Worm (Caenorhabditis elegans) whole organism, mixed stage, embryonic: ENCODE results near the gene F43E12.1.
A peak's percentile ranks its signal among the peaks of the same experiment; 100 is the strongest.

Experiments used
- M03D4.4 ChIP-seq: sonication (generic microtip); optimal IDR thresholded peaks from 2 replicates; lab custom pipeline; 2017; ENCODE audit warnings: mild to moderate bottlenecking, missing genetic modification characterization, missing compliant biosample characterization
- bed-3 ChIP-seq: fragments of 200-800 bp; sonication (Bioruptor generic); optimal IDR thresholded peaks from 3 replicates; lab custom pipeline; 2018; ENCODE audit warnings: mild to moderate bottlenecking, missing genetic modification characterization, moderate library complexity, missing compliant biosample characterization
- blmp-1 ChIP-seq: fragments of 150-350 bp; optimal IDR thresholded peaks from 2 replicates; lab custom pipeline; 2014; ENCODE audit warnings: missing biosample characterization, missing genetic modification characterization
- ceh-39 ChIP-seq: fragments of 150-350 bp; optimal IDR thresholded peaks from 2 replicates; lab custom pipeline; 2014; ENCODE audit warnings: missing biosample characterization, missing genetic modification characterization
- ceh-43 ChIP-seq: fragments of 200-800 bp; sonication (Bioruptor generic); optimal IDR thresholded peaks from 2 replicates; lab custom pipeline; 2018; ENCODE audit warnings: mild to moderate bottlenecking, missing genetic modification characterization, moderate library complexity, missing compliant biosample characterization
- ceh-83 ChIP-seq: fragments of 200-800 bp; sonication (Bioruptor generic); optimal IDR thresholded peaks from 2 replicates; lab custom pipeline; 2018; ENCODE audit warnings: mild to moderate bottlenecking, missing genetic modification characterization, missing compliant biosample characterization
- ces-1 ChIP-seq: fragments of 150-350 bp; optimal IDR thresholded peaks from 2 replicates; lab custom pipeline; 2014; ENCODE audit warnings: missing biosample characterization, missing genetic modification reagents, missing genetic modification characterization
- cnd-1 ChIP-seq: fragments of 200-800 bp; sonication (Bioruptor generic); optimal IDR thresholded peaks from 2 replicates; lab custom pipeline; 2018; ENCODE audit warnings: mild to moderate bottlenecking, missing genetic modification characterization, missing compliant biosample characterization
- drap-1 ChIP-seq: fragments of 200-800 bp; sonication (Bioruptor generic); optimal IDR thresholded peaks from 3 replicates; lab custom pipeline; 2018; ENCODE audit warnings: mild to moderate bottlenecking, missing genetic modification characterization, missing compliant biosample characterization
- elt-1 ChIP-seq: sonication (generic microtip); optimal IDR thresholded peaks from 2 replicates; lab custom pipeline; 2017; ENCODE audit warnings: missing genetic modification characterization, mild to moderate bottlenecking, missing compliant biosample characterization, antibody characterized with exemption, moderate library complexity, borderline replicate concordance; ENCODE audit not compliant: insufficient read depth
- elt-3 ChIP-seq: fragments of 150-350 bp; optimal IDR thresholded peaks from 2 replicates; lab custom pipeline; 2014; ENCODE audit warnings: missing biosample characterization, missing genetic modification characterization
- flh-1 ChIP-seq: fragments of 200-800 bp; sonication (Bioruptor generic); optimal IDR thresholded peaks from 2 replicates; lab custom pipeline; 2018; ENCODE audit warnings: mild to moderate bottlenecking, missing genetic modification characterization, moderate library complexity, missing compliant biosample characterization
- ham-2 ChIP-seq: fragments of 200-800 bp; sonication (Bioruptor generic); optimal IDR thresholded peaks from 2 replicates; lab custom pipeline; 2018; ENCODE audit warnings: mild to moderate bottlenecking, missing genetic modification characterization, missing compliant biosample characterization
- hlh-1 ChIP-seq: fragments of 150-350 bp; optimal IDR thresholded peaks from 2 replicates; lab custom pipeline; 2014; ENCODE audit warnings: missing biosample characterization, missing genetic modification reagents, missing genetic modification characterization
- lin-13 ChIP-seq: fragments of 150-350 bp; optimal IDR thresholded peaks from 2 replicates; lab custom pipeline; 2014; ENCODE audit warnings: missing biosample characterization, missing genetic modification characterization
- lin-32 ChIP-seq: fragments of 200-800 bp; sonication (Bioruptor generic); optimal IDR thresholded peaks from 2 replicates; lab custom pipeline; 2018; ENCODE audit warnings: mild to moderate bottlenecking, missing genetic modification characterization, missing compliant biosample characterization
- lsy-2 ChIP-seq: fragments of 150-350 bp; optimal IDR thresholded peaks from 2 replicates; lab custom pipeline; 2014; ENCODE audit warnings: missing biosample characterization, missing genetic modification characterization
- mab-5 ChIP-seq: fragments of 150-350 bp; optimal IDR thresholded peaks from 2 replicates; lab custom pipeline; 2014; ENCODE audit warnings: missing biosample characterization, missing genetic modification characterization
- mep-1 ChIP-seq: fragments of 150-350 bp; optimal IDR thresholded peaks from 2 replicates; lab custom pipeline; 2017; ENCODE audit warnings: missing biosample characterization, missing genetic modification reagents, missing genetic modification characterization, inconsistent platforms
- mls-2 ChIP-seq: sonication (generic microtip); optimal IDR thresholded peaks from 2 replicates; lab custom pipeline; 2016; ENCODE audit warnings: mild to moderate bottlenecking, missing genetic modification characterization, moderate library complexity, missing compliant biosample characterization
- nhr-12 ChIP-seq: fragments of 150-350 bp; optimal IDR thresholded peaks from 2 replicates; lab custom pipeline; 2014; ENCODE audit warnings: missing biosample characterization, missing genetic modification characterization
- nhr-2 ChIP-seq: fragments of 150-350 bp; optimal IDR thresholded peaks from 2 replicates; lab custom pipeline; 2014; ENCODE audit warnings: missing biosample characterization, missing genetic modification characterization
- nhr-237 ChIP-seq: fragments of 150-350 bp; optimal IDR thresholded peaks from 2 replicates; lab custom pipeline; 2014; ENCODE audit warnings: missing biosample characterization, missing genetic modification characterization
- nhr-28 ChIP-seq: fragments of 150-350 bp; optimal IDR thresholded peaks from 2 replicates; lab custom pipeline; 2014; ENCODE audit warnings: missing biosample characterization, missing genetic modification characterization
- nhr-76 ChIP-seq: sonication (generic microtip); optimal IDR thresholded peaks from 2 replicates; lab custom pipeline; 2017; ENCODE audit warnings: missing biosample characterization, missing genetic modification characterization
- pha-4 ChIP-seq: fragments of 150-350 bp; optimal IDR thresholded peaks from 2 replicates; lab custom pipeline; 2018; ENCODE audit warnings: missing biosample characterization, missing genetic modification reagents, missing genetic modification characterization
- sem-2 ChIP-seq: fragments of 200-800 bp; sonication (Bioruptor generic); optimal IDR thresholded peaks from 2 replicates; lab custom pipeline; 2018; ENCODE audit warnings: mild to moderate bottlenecking, missing genetic modification characterization, missing compliant biosample characterization
- snpc-4 ChIP-seq: fragments of 150-350 bp; optimal IDR thresholded peaks from 2 replicates; lab custom pipeline; 2014; ENCODE audit warnings: missing biosample characterization, missing genetic modification characterization
- sptf-1 ChIP-seq: sonication (generic microtip); optimal IDR thresholded peaks from 2 replicates; lab custom pipeline; 2017; ENCODE audit warnings: mild to moderate bottlenecking, missing genetic modification characterization, moderate library complexity, missing compliant biosample characterization
- tbx-8 ChIP-seq: fragments of 200-800 bp; sonication (Bioruptor generic); optimal IDR thresholded peaks from 2 replicates; lab custom pipeline; 2018; ENCODE audit warnings: mild to moderate bottlenecking, missing genetic modification characterization, moderate library complexity, missing compliant biosample characterization
- unc-120 ChIP-seq: sonication (generic microtip); optimal IDR thresholded peaks from 2 replicates; lab custom pipeline; 2017; ENCODE audit warnings: missing genetic modification characterization, missing compliant biosample characterization; ENCODE audit not compliant: poor library complexity, severe bottlenecking
- unc-39 ChIP-seq: fragments of 150-350 bp; optimal IDR thresholded peaks from 2 replicates; lab custom pipeline; 2014; ENCODE audit warnings: missing biosample characterization, missing genetic modification characterization
- unc-62 ChIP-seq: fragments of 150-350 bp; optimal IDR thresholded peaks from 2 replicates; lab custom pipeline; 2014; ENCODE audit warnings: missing biosample characterization, missing genetic modification reagents, missing genetic modification characterization
- zip-8 ChIP-seq: fragments of 150-350 bp; optimal IDR thresholded peaks from 2 replicates; lab custom pipeline; 2014; ENCODE audit warnings: missing biosample characterization, missing genetic modification characterization
- ztf-11 ChIP-seq: fragments of 150-350 bp; optimal IDR thresholded peaks from 2 replicates; lab custom pipeline; 2014; ENCODE audit warnings: missing biosample characterization, missing genetic modification characterization

F43E12.1 gene

ce11 chrX:7181627-7182026, 4.2 kb downstream of the F43E12.1 start:
- TF ChIP-seq unc-39 (tag; lab: Kevin White, UChicago) (no peak), drap-1 (GFP tag; lab: Kevin White, UChicago) (peak; percentile 3), nhr-237 (peak; percentile 92), mep-1 (tag; lab: Kevin White, UChicago) (no peak), elt-3 (tag; lab: Kevin White, UChicago) (peak; percentile 72), lsy-2 (tag; lab: Kevin White, UChicago) (peak; percentile 37), cnd-1 (tag; lab: Kevin White, UChicago) (peak; percentile 25), pha-4 (tag; lab: Kevin White, UChicago) (peak; percentile 86), hlh-1 (tag; lab: Kevin White, UChicago) (peak; percentile 36), ces-1 (GFP tag; lab: Kevin White, UChicago) (peak; percentile 19), M03D4.4 (no peak)

- TF ChIP-seq unc-39 (tag; lab: Kevin White, UChicago), result no peak
- TF ChIP-seq blmp-1 (tag; lab: Kevin White, UChicago), result no peak
- no peak for TF ChIP-seq sem-2 (GFP tag; lab: Kevin White, UChicago)
- no peak for TF ChIP-seq ham-2 (GFP tag; lab: Kevin White, UChicago)
- no peak for TF ChIP-seq mep-1 (tag; lab: Kevin White, UChicago)
- TF ChIP-seq cnd-1 (tag; lab: Kevin White, UChicago), result no peak
- no peak for TF ChIP-seq unc-120
- no peak for TF ChIP-seq nhr-76
These were observed 10.2 kb downstream of the F43E12.1 start, which contains the start of gene C55B6.4 for ce11 chrX:7187602-7188001. Gene C55B6.4, minus strand, starts transcription at chrX:7187702.

DNA sequence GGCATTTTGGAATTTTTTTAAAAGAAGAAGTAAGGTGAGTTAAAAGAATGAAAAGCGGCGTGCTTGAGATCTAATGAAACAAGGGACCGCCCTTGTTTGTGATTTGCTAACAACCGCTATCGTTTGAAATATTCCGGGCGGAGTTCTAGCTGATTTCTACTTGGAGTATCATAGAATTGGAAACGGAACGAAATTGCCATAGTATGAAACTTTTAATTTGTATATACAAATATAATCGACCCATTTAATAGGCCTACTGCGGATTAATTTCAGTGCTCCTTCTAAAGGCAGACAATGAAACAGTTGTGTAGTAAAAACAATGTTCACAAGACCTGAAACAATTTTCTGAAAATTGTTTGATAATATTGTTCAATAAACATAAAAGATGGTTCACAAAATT, 14.4 kb downstream of the F43E12.1 start, which contains the start of gene C55B6.7:
Gene C55B6.7, minus strand, starts transcription at position 101 of the 400 bp plus-strand sequence.
- TF ChIP-seq sptf-1 (no peak), hlh-1 (tag; lab: Kevin White, UChicago) (no peak), blmp-1 (tag; lab: Kevin White, UChicago) (no peak), nhr-12 (no peak), mab-5 (no peak), nhr-76 (no peak), mep-1 (tag; lab: Kevin White, UChicago) (no peak), unc-120 (no peak), ces-1 (GFP tag; lab: Kevin White, UChicago) (no peak), mls-2 (tag; lab: Kevin White, UChicago) (no peak), ceh-39 (tag; lab: Kevin White, UChicago) (no peak), ceh-83 (GFP tag; lab: Kevin White, UChicago) (no peak), zip-8 (tag; lab: Kevin White, UChicago) (no peak), unc-62 (GFP tag; lab: Kevin White, UChicago) (no peak)

DNA sequence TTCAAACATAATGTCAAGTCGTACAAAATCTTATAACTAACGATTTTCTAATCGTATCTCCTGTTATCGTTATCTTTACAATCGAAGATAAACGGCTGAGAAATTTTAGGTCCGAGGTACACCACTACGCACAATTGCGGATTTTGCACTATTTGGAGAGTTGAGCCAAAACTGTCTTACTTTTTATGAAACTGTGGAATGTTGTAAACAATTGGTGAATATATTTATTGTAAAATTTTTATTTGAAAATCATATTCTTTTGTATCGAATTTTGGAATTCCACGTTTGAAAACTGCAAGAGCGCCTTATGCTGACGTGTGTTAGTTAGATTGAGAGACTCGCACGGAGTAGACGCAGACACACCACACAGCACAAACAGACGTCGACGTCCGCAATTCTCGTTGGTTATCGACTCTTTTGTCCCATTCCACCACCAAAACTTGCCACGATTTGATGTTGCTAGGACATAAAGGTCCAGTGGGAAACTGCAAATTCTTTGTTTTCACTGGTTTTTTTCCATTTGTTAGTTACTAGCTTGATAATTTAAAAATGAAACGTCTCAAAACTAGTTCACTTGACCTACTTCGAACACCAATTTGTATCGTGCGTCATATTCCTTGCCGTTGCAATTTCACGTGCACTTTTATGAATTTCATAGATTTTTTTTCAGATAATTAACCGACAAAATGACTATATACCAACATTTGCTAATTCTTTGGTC, 16.6 kb downstream of the F43E12.1 start, which contains the start of gene dnj-7:
Gene dnj-7, plus strand, starts transcription at position 671 of the 721 bp plus-strand sequence.
- peak; percentile 17 for TF ChIP-seq ceh-39 (tag; lab: Kevin White, UChicago)
- TF ChIP-seq cnd-1 (tag; lab: Kevin White, UChicago), result no peak
- no peak for TF ChIP-seq nhr-28 (tag; lab: Kevin White, UChicago)
- TF ChIP-seq lin-32 (GFP tag; lab: Kevin White, UChicago), result no peak
- no peak for TF ChIP-seq flh-1
- TF ChIP-seq nhr-2, result no peak
- no peak for TF ChIP-seq lin-13
- TF ChIP-seq zip-8 (tag; lab: Kevin White, UChicago), result no peak
- TF ChIP-seq lsy-2 (tag; lab: Kevin White, UChicago), result peak; percentile 26
- no peak for TF ChIP-seq ceh-43 (GFP tag; lab: Kevin White, UChicago)
- TF ChIP-seq sptf-1, result no peak
- TF ChIP-seq unc-39 (tag; lab: Kevin White, UChicago), result no peak
- TF ChIP-seq nhr-237, result no peak
- TF ChIP-seq snpc-4 (tag; lab: Kevin White, UChicago), result no peak
- no peak for TF ChIP-seq blmp-1 (tag; lab: Kevin White, UChicago)
- peak; percentile 33 for TF ChIP-seq elt-1
- no peak for TF ChIP-seq hlh-1 (tag; lab: Kevin White, UChicago)
- no peak for TF ChIP-seq nhr-76
- no peak for TF ChIP-seq mls-2 (tag; lab: Kevin White, UChicago)
- TF ChIP-seq elt-3 (tag; lab: Kevin White, UChicago), result peak; percentile 62
- TF ChIP-seq ceh-83 (GFP tag; lab: Kevin White, UChicago), result no peak
- no peak for TF ChIP-seq mab-5
- TF ChIP-seq unc-120, result peak; percentile 32
- TF ChIP-seq ztf-11, result no peak
- no peak for TF ChIP-seq bed-3 (GFP tag; lab: Kevin White, UChicago)
- peak; percentile 11 for TF ChIP-seq M03D4.4
- TF ChIP-seq ham-2 (GFP tag; lab: Kevin White, UChicago), result no peak
- no peak for TF ChIP-seq pha-4 (tag; lab: Kevin White, UChicago)
- no peak for TF ChIP-seq drap-1 (GFP tag; lab: Kevin White, UChicago)
- peak; percentile 11 for TF ChIP-seq mep-1 (tag; lab: Kevin White, UChicago)
- TF ChIP-seq nhr-12, result no peak
- no peak for TF ChIP-seq unc-62 (GFP tag; lab: Kevin White, UChicago)
- peak; percentile 24 for TF ChIP-seq tbx-8 (GFP tag; lab: Kevin White, UChicago)
- TF ChIP-seq sem-2 (GFP tag; lab: Kevin White, UChicago), result no peak
- peak; percentile 50 for TF ChIP-seq ces-1 (GFP tag; lab: Kevin White, UChicago)
